Worm (Caenorhabditis elegans) whole organism, young adult: ENCODE results near the gene Y57G11B.6.
A peak's percentile ranks its signal among the peaks of the same experiment; 100 is the strongest.

ENCODE experiments used
- C06A6.2 ChIP-seq: fragments of 200-800 bp; sonication (Bioruptor generic); conservative IDR thresholded peaks from 2 replicates; pipeline ENCODE4 v1.3.6; 2022; ENCODE audit warnings: missing genetic modification characterization, missing compliant biosample characterization
- D2030.7 ChIP-seq: fragments of 200-800 bp; sonication (Bioruptor generic); IDR thresholded peaks from 2 replicates; pipeline ENCODE4 v1.3.6; 2022; ENCODE audit warnings: missing genetic modification reagents, missing genetic modification characterization, missing compliant biosample characterization
- F22D6.2 ChIP-seq: sonication (generic microtip); optimal IDR thresholded peaks from 2 replicates; lab custom pipeline; 2016; ENCODE audit warnings: mild to moderate bottlenecking, missing genetic modification characterization, missing compliant biosample characterization
- F23B12.7 ChIP-seq: sonication (generic microtip); optimal IDR thresholded peaks from 2 replicates; lab custom pipeline; 2017; ENCODE audit warnings: missing genetic modification characterization, mild to moderate bottlenecking, missing compliant biosample characterization, antibody characterized with exemption, moderate library complexity; ENCODE audit not compliant: insufficient read depth
- F37B4.10 ChIP-seq: fragments of 200-800 bp; sonication (Bioruptor generic); IDR thresholded peaks from 2 replicates; pipeline ENCODE4 v1.3.6; 2022; ENCODE audit warnings: missing genetic modification characterization, missing compliant biosample characterization
- F57C9.4 ChIP-seq: sonication (generic microtip); optimal IDR thresholded peaks from 2 replicates; lab custom pipeline; 2017; ENCODE audit warnings: mild to moderate bottlenecking, missing genetic modification characterization, missing compliant biosample characterization
- Y53F4B.3 ChIP-seq: fragments of 200-800 bp; sonication (Bioruptor generic); IDR thresholded peaks from 2 replicates; pipeline ENCODE4 v1.3.6; 2022; ENCODE audit warnings: missing genetic modification reagents, missing genetic modification characterization, missing compliant biosample characterization
- Y79H2A.3 ChIP-seq: fragments of 200-800 bp; sonication (Bioruptor generic); conservative IDR thresholded peaks from 2 replicates; pipeline ENCODE4 v1.3.6; 2022; ENCODE audit warnings: missing genetic modification reagents, missing genetic modification characterization, missing compliant biosample characterization
- Y95B8A.8 ChIP-seq: fragments of 200-800 bp; sonication (Bioruptor generic); IDR thresholded peaks from 2 replicates; pipeline ENCODE4 v1.3.6; 2022; ENCODE audit warnings: missing genetic modification reagents, missing genetic modification characterization, missing compliant biosample characterization
- ZK185.1 ChIP-seq: sonication (generic microtip); optimal IDR thresholded peaks from 2 replicates; lab custom pipeline; 2016; ENCODE audit warnings: mild to moderate bottlenecking, missing genetic modification characterization, missing compliant biosample characterization; ENCODE audit not compliant: poor library complexity, severe bottlenecking
- athp-1 ChIP-seq: sonication (generic microtip); optimal IDR thresholded peaks from 2 replicates; lab custom pipeline; 2017; ENCODE audit warnings: mild to moderate bottlenecking, missing genetic modification characterization, missing compliant biosample characterization
- attf-5 ChIP-seq: fragments of 200-800 bp; sonication (Bioruptor generic); optimal IDR thresholded peaks from 2 replicates; lab custom pipeline; 2018; ENCODE audit warnings: mild to moderate bottlenecking, missing genetic modification characterization, missing compliant biosample characterization
- attf-6 ChIP-seq: fragments of 200-800 bp; sonication (Bioruptor generic); IDR thresholded peaks from 2 replicates; pipeline ENCODE4 v1.3.6; 2022; ENCODE audit warnings: missing genetic modification reagents, missing genetic modification characterization, missing compliant biosample characterization
- cebp-1 ChIP-seq, 2 experiments: fragments of 200-800 bp in 1 of 2; sonication (Bioruptor generic) in 1 of 2; sonication (generic microtip) in 1 of 2; IDR thresholded peaks in 1 of 2; optimal IDR thresholded peaks in 1 of 2; 2 replicates each; pipeline versions ENCODE4 v1.3.6 to Lab custom; 2017 to 2022; ENCODE audit warnings: missing compliant biosample characterization in 2 of 2, missing genetic modification characterization in 2 of 2, mild to moderate bottlenecking in 1 of 2, missing genetic modification reagents in 1 of 2, moderate library complexity in 1 of 2
- ceh-27 ChIP-seq: fragments of 200-800 bp; sonication (Bioruptor generic); optimal IDR thresholded peaks from 2 replicates; lab custom pipeline; 2018; ENCODE audit warnings: mild to moderate bottlenecking, missing genetic modification characterization, moderate library complexity, missing compliant biosample characterization
- egrh-3 ChIP-seq: fragments of 200-800 bp; sonication (Bioruptor generic); IDR thresholded peaks from 2 replicates; pipeline ENCODE4 v1.3.6; 2022; ENCODE audit warnings: missing genetic modification reagents, missing genetic modification characterization, missing compliant biosample characterization
- ets-4 ChIP-seq: fragments of 200-800 bp; sonication (Bioruptor generic); optimal IDR thresholded peaks from 2 replicates; lab custom pipeline; 2018; ENCODE audit warnings: mild to moderate bottlenecking, missing genetic modification characterization, missing compliant biosample characterization
- hrde-1 ChIP-seq: sonication (generic microtip); optimal IDR thresholded peaks from 2 replicates; lab custom pipeline; 2016; ENCODE audit warnings: missing genetic modification characterization, mild to moderate bottlenecking, missing compliant biosample characterization, moderate library complexity, missing genotype, missing genetic modification reagents, borderline replicate concordance
- lag-1 ChIP-seq: fragments of 200-800 bp; sonication (Bioruptor generic); IDR thresholded peaks from 2 replicates; pipeline ENCODE4 v1.3.6; 2022; ENCODE audit warnings: missing genetic modification reagents, missing genetic modification characterization, missing compliant biosample characterization
- let-607 ChIP-seq, 2 experiments: fragments of 200-800 bp in 1 of 2; sonication (Bioruptor generic) in 1 of 2; sonication (generic microtip) in 1 of 2; optimal IDR thresholded peaks; 2 replicates each; lab custom pipeline; 2016 to 2018; ENCODE audit warnings: mild to moderate bottlenecking in 2 of 2, missing compliant biosample characterization in 2 of 2, missing genetic modification characterization in 2 of 2, moderate library complexity in 2 of 2, missing genotype in 1 of 2
- lin-40 ChIP-seq: sonication (generic microtip); optimal IDR thresholded peaks from 2 replicates; lab custom pipeline; 2016; ENCODE audit warnings: missing genetic modification characterization, mild to moderate bottlenecking, missing compliant biosample characterization, missing genotype, missing genetic modification reagents
- lin-54 ChIP-seq: fragments of 200-800 bp; sonication (Bioruptor generic); optimal IDR thresholded peaks from 2 replicates; lab custom pipeline; 2018; ENCODE audit warnings: mild to moderate bottlenecking, missing genetic modification characterization, missing compliant biosample characterization
- lir-1 ChIP-seq: fragments of 200-800 bp; sonication (Bioruptor generic); conservative IDR thresholded peaks from 2 replicates; pipeline ENCODE4 v1.3.6; 2022; ENCODE audit warnings: missing genetic modification reagents, missing genetic modification characterization, missing compliant biosample characterization
- madf-10 ChIP-seq: sonication (generic microtip); optimal IDR thresholded peaks from 2 replicates; lab custom pipeline; 2016; ENCODE audit warnings: mild to moderate bottlenecking, missing genetic modification characterization, missing compliant biosample characterization
- mel-28 ChIP-seq: sonication (generic microtip); optimal IDR thresholded peaks from 2 replicates; lab custom pipeline; 2016; ENCODE audit warnings: borderline replicate concordance, mild to moderate bottlenecking, missing genetic modification characterization, missing compliant biosample characterization
- mes-4 ChIP-seq: sonication (generic microtip); optimal IDR thresholded peaks from 2 replicates; lab custom pipeline; 2016; ENCODE audit warnings: missing genotype, missing genetic modification characterization, missing compliant biosample characterization
- nfya-2 ChIP-seq: fragments of 200-800 bp; sonication (Bioruptor generic); IDR thresholded peaks from 2 replicates; pipeline ENCODE4 v1.3.6; 2022; ENCODE audit warnings: missing genetic modification reagents, missing genetic modification characterization, missing compliant biosample characterization
- nhr-80 ChIP-seq: sonication (generic microtip); optimal IDR thresholded peaks from 2 replicates; lab custom pipeline; 2016; ENCODE audit warnings: missing genetic modification characterization, missing compliant biosample characterization
- nhr-90 ChIP-seq: sonication (generic microtip); optimal IDR thresholded peaks from 2 replicates; lab custom pipeline; 2016; ENCODE audit warnings: missing genotype, mild to moderate bottlenecking, missing genetic modification characterization, missing compliant biosample characterization
- pbrm-1 ChIP-seq: fragments of 200-800 bp; sonication (Bioruptor generic); IDR thresholded peaks from 2 replicates; pipeline ENCODE4 v1.3.6; 2022; ENCODE audit warnings: missing genetic modification reagents, missing genetic modification characterization, missing compliant biosample characterization
- pha-4 ChIP-seq: fragments of 150-350 bp; sonication (generic microtip); optimal IDR thresholded peaks from 2 replicates; lab custom pipeline; 2014; ENCODE audit warnings: missing biosample characterization, missing genetic modification reagents, missing genetic modification characterization
- sdz-38 ChIP-seq: sonication (generic microtip); optimal IDR thresholded peaks from 2 replicates; lab custom pipeline; 2016; ENCODE audit warnings: missing genotype, missing genetic modification characterization, missing compliant biosample characterization
- snpc-3.4 ChIP-seq: sonication (generic microtip); optimal IDR thresholded peaks from 2 replicates; lab custom pipeline; 2017; ENCODE audit warnings: missing genetic modification characterization, mild to moderate bottlenecking, missing compliant biosample characterization, antibody characterized with exemption, moderate library complexity, missing genotype, missing genetic modification reagents
- snpc-4 ChIP-seq, 5 experiments: fragments of 150-350 bp in 1 of 5; sonication (generic microtip) in 4 of 5; optimal IDR thresholded peaks; 2 replicates each; lab custom pipeline; 2014 to 2018; ENCODE audit warnings: missing genetic modification characterization in 5 of 5, missing biosample characterization in 3 of 5, antibody characterized with exemption in 2 of 5, mild to moderate bottlenecking in 2 of 5, missing compliant biosample characterization in 2 of 5, missing genotype in 2 of 5, moderate library complexity in 2 of 5, missing genetic modification reagents in 1 of 5
- somi-1 ChIP-seq: fragments of 200-800 bp; sonication (Bioruptor generic); optimal IDR thresholded peaks from 2 replicates; lab custom pipeline; 2018; ENCODE audit warnings: mild to moderate bottlenecking, missing genetic modification characterization, missing compliant biosample characterization
- tbp1 ChIP-seq: fragments of 200-800 bp; sonication (Bioruptor generic); optimal IDR thresholded peaks from 2 replicates; lab custom pipeline; 2018; ENCODE audit warnings: mild to moderate bottlenecking, missing genetic modification characterization, missing compliant biosample characterization
- tbx-9 ChIP-seq: sonication (generic microtip); optimal IDR thresholded peaks from 2 replicates; lab custom pipeline; 2016; ENCODE audit warnings: borderline replicate concordance, missing genetic modification characterization, inconsistent platforms, missing compliant biosample characterization
- tlf-1 ChIP-seq: fragments of 200-800 bp; sonication (Bioruptor generic); optimal IDR thresholded peaks from 2 replicates; lab custom pipeline; 2018; ENCODE audit warnings: mild to moderate bottlenecking, missing genetic modification characterization, missing compliant biosample characterization
- ztf-18 ChIP-seq: sonication (generic microtip); optimal IDR thresholded peaks from 2 replicates; lab custom pipeline; 2016; ENCODE audit warnings: missing genotype, mild to moderate bottlenecking, missing genetic modification characterization, missing compliant biosample characterization
- ztf-26 ChIP-seq: sonication (generic microtip); optimal IDR thresholded peaks from 2 replicates; lab custom pipeline; 2017; ENCODE audit warnings: missing genetic modification characterization, missing compliant biosample characterization
- ztf-3 ChIP-seq: fragments of 200-800 bp; sonication (Bioruptor generic); optimal IDR thresholded peaks from 2 replicates; lab custom pipeline; 2018; ENCODE audit warnings: mild to moderate bottlenecking, missing genetic modification characterization, missing compliant biosample characterization

Gene Y57G11B.6

ce11 chrIV:14554788-14555187, at the start of gene Y57G11B.6:
TSS of gene Y57G11B.6 (minus strand) at chrIV:14554888.
- no peak for TF ChIP-seq egrh-3 (GFP tag; lab: Robert Waterston, UW)
- TF ChIP-seq lag-1 (GFP tag; lab: Robert Waterston, UW), result no peak
- TF ChIP-seq hrde-1, result no peak
- no peak for TF ChIP-seq mes-4 (tag; lab: Kevin White, UChicago)
- TF ChIP-seq nfya-2, result no peak
- no peak for TF ChIP-seq attf-5 (GFP tag; lab: Kevin White, UChicago)
- no peak for TF ChIP-seq athp-1
- TF ChIP-seq tbx-9 (tag; lab: Kevin White, UChicago), result no peak
- TF ChIP-seq ztf-3, result no peak

DNA sequence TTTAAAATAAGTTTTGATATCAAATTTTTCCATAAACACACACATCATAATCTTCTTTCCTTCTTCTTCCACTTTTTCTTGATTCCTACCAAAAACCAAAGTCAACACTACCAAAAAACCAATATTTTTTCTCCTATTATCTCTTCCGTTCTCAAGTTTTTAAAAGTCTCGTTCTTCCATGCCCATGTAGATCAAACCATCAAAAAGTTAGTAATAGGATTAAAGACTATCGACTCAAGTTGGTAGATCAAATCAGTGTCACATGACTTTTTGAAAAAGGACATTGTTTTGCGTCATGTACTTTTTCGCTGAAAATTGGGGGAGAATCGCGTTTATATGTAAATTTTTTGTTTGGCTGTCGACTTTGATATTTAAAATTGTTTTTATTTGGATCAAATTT, 48.3 kb upstream of the Y57G11B.6 start:
- TF ChIP-seq Y53F4B.3 (GFP tag; lab: Robert Waterston, UW), result no peak
- TF ChIP-seq ztf-18 (tag; lab: Kevin White, UChicago), result no peak
- no peak for TF ChIP-seq nhr-80
- no peak for TF ChIP-seq ceh-27
- no peak for TF ChIP-seq D2030.7 (GFP tag; lab: Robert Waterston, UW)
- TF ChIP-seq ZK185.1 (tag; lab: Kevin White, UChicago), result no peak
- TF ChIP-seq Y79H2A.3 (GFP tag; lab: Robert Waterston, UW), result no peak
- TF ChIP-seq snpc-3.4 (tag; lab: Kevin White, UChicago), result no peak

DNA sequence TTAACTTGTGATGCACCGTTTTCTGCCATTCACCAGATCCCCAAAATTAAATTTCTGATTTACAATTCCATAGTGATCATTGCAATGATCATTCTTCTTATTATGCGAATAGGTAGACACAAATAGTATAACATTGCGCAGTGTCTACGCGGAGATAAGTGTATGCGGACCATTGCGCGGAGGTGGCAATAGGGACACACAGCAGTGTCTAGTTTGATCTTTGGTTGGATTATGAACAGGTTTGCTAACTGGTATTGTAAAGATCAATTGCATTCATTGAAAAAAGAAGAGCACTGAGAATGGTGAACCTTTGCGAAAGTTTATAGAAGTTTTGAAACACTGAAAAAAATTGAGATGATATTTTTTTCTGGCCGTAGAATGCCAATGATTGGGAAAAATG, 44.6 kb upstream of the Y57G11B.6 start:
- no peak for TF ChIP-seq lir-1 (GFP tag; lab: Robert Waterston, UW)
- TF ChIP-seq attf-6, result 0 out of 2 replicates have a peak, but pooled peaks have one; percentile 14

- no peak for TF ChIP-seq F57C9.4
- TF ChIP-seq F22D6.2 (tag; lab: Kevin White, UChicago), result peak; percentile 80
- TF ChIP-seq nhr-80, result peak; percentile 100
- TF ChIP-seq hrde-1, result no peak
- peak; percentile 82 for TF ChIP-seq nhr-90
- TF ChIP-seq pbrm-1 (GFP tag; lab: Robert Waterston, UW), result 0 out of 2 replicates have a peak, but pooled peaks have one; percentile 28
- TF ChIP-seq F23B12.7 (tag; lab: Kevin White, UChicago), result peak; percentile 54
- peak; percentile 58 for TF ChIP-seq ets-4 (GFP tag; lab: Kevin White, UChicago)
- peak; percentile 46 for TF ChIP-seq tbp1
- peak; percentile 44 for TF ChIP-seq ztf-3
- TF ChIP-seq pha-4 (tag; lab: Kevin White, UChicago), result peak; percentile 45
- TF ChIP-seq cebp-1 (GFP tag; IDR thresholded peaks at IDR 0.05; lab: Robert Waterston, UW), result peak; percentile 22; the same call in 1 of the 2 replicates
- TF ChIP-seq cebp-1 (tag; optimal IDR thresholded peaks at IDR 0.05; lab: Kevin White, UChicago), result no peak
- peak; percentile 84 for TF ChIP-seq somi-1 (GFP tag; lab: Kevin White, UChicago)
- no peak for TF ChIP-seq tbx-9 (tag; lab: Kevin White, UChicago)
- peak in 1 of 2 experiments; percentile 82 for TF ChIP-seq let-607 (tag; optimal IDR thresholded peaks at IDR 0.05; lab: Kevin White, UChicago)
- no peak for TF ChIP-seq sdz-38 (tag; lab: Kevin White, UChicago)
- TF ChIP-seq tlf-1 (GFP tag; lab: Kevin White, UChicago), result peak; percentile 75
- TF ChIP-seq ZK185.1 (tag; lab: Kevin White, UChicago), result peak; percentile 75
- TF ChIP-seq F37B4.10 (GFP tag; lab: Robert Waterston, UW), result no peak
- no peak for TF ChIP-seq snpc-4 (GFP tag; optimal IDR thresholded peaks at IDR 0.05; lab: Kevin White, UChicago)
- TF ChIP-seq snpc-4 (tag; optimal IDR thresholded peaks at IDR 0.05; lab: Kevin White, UChicago), result peak in 3 of 4 experiments; percentile 8 to 55 (median 48)
- TF ChIP-seq egrh-3 (GFP tag; lab: Robert Waterston, UW), result 0 out of 2 replicates have a peak, but pooled peaks have one; percentile 35
- peak; percentile 75 for TF ChIP-seq madf-10 (tag; lab: Kevin White, UChicago)
- peak; percentile 55 for TF ChIP-seq lin-54 (GFP tag; lab: Kevin White, UChicago)
- TF ChIP-seq Y95B8A.8 (GFP tag; lab: Robert Waterston, UW), result 0 out of 2 replicates have a peak, but pooled peaks have one; percentile 23
- peak; percentile 89 for TF ChIP-seq ztf-26
- TF ChIP-seq C06A6.2, result peak; percentile 78; the same call in 1 of the 2 replicates
- peak; percentile 94 for TF ChIP-seq lin-40 (tag; lab: Kevin White, UChicago)
- no peak for TF ChIP-seq mel-28 (tag; lab: Kevin White, UChicago)
These were observed 39.6 kb upstream of the Y57G11B.6 start for ce11 chrIV:14594249-14594648.
